Worm (Caenorhabditis elegans) whole organism, mixed stage, embryonic: ENCODE measurements around the gene unc-7.

Source experiments
- flh-1 ChIP-seq: fragments of 200-800 bp; sonication (Bioruptor generic); optimal IDR thresholded peaks from 2 replicates; lab custom pipeline; 2018; ENCODE audit warnings: mild to moderate bottlenecking, missing genetic modification characterization, moderate library complexity, missing compliant biosample characterization
- pha-4 ChIP-seq: fragments of 150-350 bp; optimal IDR thresholded peaks from 2 replicates; lab custom pipeline; 2018; ENCODE audit warnings: missing biosample characterization, missing genetic modification reagents, missing genetic modification characterization
- unc-62 ChIP-seq: fragments of 150-350 bp; optimal IDR thresholded peaks from 2 replicates; lab custom pipeline; 2014; ENCODE audit warnings: missing biosample characterization, missing genetic modification reagents, missing genetic modification characterization

DNA sequence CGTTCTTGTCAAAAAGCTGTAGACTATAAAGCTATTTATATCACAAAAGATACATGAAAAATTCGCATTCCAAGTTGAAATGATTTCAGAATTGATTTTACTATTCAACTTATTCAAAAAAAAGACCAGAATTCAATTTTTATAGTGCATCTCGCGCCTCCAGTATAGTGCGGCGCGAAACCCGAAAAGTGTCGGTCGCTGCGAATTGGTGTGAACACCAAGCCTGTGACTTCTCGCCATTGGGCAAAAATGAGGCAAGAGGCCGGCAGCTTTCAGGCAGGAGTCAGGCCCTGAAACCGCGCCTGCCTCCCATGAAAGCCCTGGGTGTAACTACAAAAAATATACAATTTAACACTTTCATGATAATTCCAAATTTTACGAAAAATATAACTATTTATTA, 11.8 kb upstream of the unc-7 start:
- TF ChIP-seq flh-1 (GFP tag; lab: Kevin White, UChicago) (no peak), pha-4 (tag; lab: Kevin White, UChicago) (no peak), unc-62 (no peak)
